Worm (Caenorhabditis elegans) whole organism, L1 larva: ENCODE measurements around the gene ula-1.

Experiments used
- aly-2 ChIP-seq: fragments of 150-350 bp; optimal IDR thresholded peaks from 2 replicates; lab custom pipeline; 2014; ENCODE audit warnings: missing biosample characterization, missing genetic modification characterization
- egl-27 ChIP-seq, 2 experiments: fragments of 150-350 bp in 1 of 2; sonication (generic microtip); optimal IDR thresholded peaks; 3 replicates each; lab custom pipeline; 2017 to 2018; ENCODE audit warnings: missing biosample characterization in 2 of 2, missing genetic modification characterization in 2 of 2, missing genetic modification reagents in 2 of 2
- lsy-2 ChIP-seq, 2 experiments: fragments of 150-350 bp; optimal IDR thresholded peaks; 2 replicates each; lab custom pipeline; 2014; ENCODE audit warnings: missing biosample characterization in 2 of 2, missing genetic modification characterization in 2 of 2
- nhr-20 ChIP-seq: sonication (generic microtip); optimal IDR thresholded peaks from 2 replicates; lab custom pipeline; 2016; ENCODE audit warnings: mild to moderate bottlenecking, missing genetic modification characterization, missing compliant biosample characterization
- nhr-77 ChIP-seq: fragments of 150-350 bp; optimal IDR thresholded peaks from 2 replicates; lab custom pipeline; 2014; ENCODE audit warnings: missing biosample characterization, missing genetic modification characterization
- skn-1 ChIP-seq: fragments of 150-350 bp; optimal IDR thresholded peaks from 2 replicates; lab custom pipeline; 2014; ENCODE audit warnings: missing biosample characterization, missing genetic modification characterization
- sox-4 ChIP-seq: sonication (generic microtip); optimal IDR thresholded peaks from 2 replicates; lab custom pipeline; 2016; ENCODE audit warnings: missing genetic modification characterization, missing compliant biosample characterization
- xbp-1 ChIP-seq: sonication (generic microtip); optimal IDR thresholded peaks from 2 replicates; lab custom pipeline; 2016; ENCODE audit warnings: missing genetic modification characterization, missing compliant biosample characterization

DNA sequence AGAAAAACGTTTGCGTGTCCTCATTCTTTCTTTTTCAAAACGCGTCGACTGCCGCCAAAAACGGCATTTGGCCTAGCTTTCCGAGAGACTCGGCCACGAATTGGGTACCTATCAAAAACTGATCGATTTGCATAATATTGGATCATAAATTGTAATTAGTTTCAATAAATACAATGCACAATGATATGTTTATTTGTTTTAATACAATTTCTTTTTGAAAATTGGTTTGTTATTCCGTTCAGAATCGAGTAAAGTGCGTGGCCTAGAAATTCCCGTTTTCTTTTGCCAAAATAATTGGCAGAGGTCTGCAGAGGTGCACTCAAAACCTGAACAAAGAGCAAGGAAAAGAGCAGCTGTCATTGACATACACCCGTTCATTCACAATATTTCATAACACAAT is 14.7 kb downstream of the ula-1 start, which contains the start of gene F26F4.8:
- TF ChIP-seq sox-4 (tag; lab: Kevin White, UChicago) (peak; percentile 46), skn-1 (tag; lab: Kevin White, UChicago) (no peak), nhr-77 (tag; lab: Kevin White, UChicago) (no peak), egl-27 (tag; optimal IDR thresholded peaks at IDR 0.05; lab: Kevin White, UChicago) (no peak), aly-2 (tag; lab: Kevin White, UChicago) (no peak), lsy-2 (tag; optimal IDR thresholded peaks at IDR 0.05; lab: Kevin White, UChicago) (peak; percentile 35 to 51), xbp-1 (tag; lab: Kevin White, UChicago) (no peak), nhr-20 (tag; lab: Kevin White, UChicago) (peak; percentile 46)
